Worm (Caenorhabditis elegans): ENCODE measurements around the gene F56A8.5.
A peak's percentile ranks its signal among the peaks of the same experiment; 100 is the strongest.

F56A8.5 gene

DNA sequence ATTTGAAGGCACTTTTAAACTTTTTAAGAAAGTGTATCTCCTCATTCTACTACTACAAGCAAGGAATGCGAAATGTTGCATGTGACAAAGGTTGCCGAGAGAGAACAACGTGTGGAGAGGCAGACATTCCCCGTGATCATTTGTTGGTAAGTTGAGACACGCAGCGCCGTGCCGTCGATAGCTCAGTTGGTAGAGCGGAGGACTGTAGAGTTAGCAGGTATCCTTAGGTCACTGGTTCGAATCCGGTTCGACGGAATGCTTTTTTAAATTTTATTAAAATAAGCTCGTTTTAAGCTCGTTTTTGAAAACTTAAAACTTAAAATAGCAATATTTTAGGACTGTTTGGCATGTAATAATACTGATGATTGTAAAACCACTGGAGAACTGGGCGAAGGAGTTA, 41.3 kb upstream of the F56A8.5 start (continued):
- no peak for TF ChIP-seq hlh-17 (GFP tag; optimal IDR thresholded peaks at IDR 0.05; ENCODE audit: borderline replicate concordance)

DNA sequence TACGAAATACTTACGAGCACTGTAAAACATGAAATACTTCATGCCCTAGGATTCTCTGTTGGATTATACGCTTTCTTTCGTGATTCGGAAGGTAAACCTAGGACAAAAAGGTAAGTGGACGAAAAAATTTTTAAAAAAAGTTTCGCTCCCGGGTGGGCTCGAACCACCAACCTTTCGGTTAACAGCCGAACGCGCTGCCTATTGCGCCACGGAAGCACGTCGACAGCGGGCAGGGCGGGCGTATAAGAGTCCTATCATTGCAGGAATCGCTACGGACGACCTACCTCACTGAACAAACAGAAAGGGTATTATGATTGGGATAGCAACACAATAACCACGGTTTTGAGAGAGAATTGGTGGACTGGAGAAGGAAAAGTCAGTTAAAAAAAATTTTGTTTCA, 40.6 kb upstream of the F56A8.5 start:
- TF ChIP-seq nhr-90 (tag; optimal IDR thresholded peaks at IDR 0.05; ENCODE audit: poor library complexity) (peak; percentile 41), sup-37 (GFP tag; optimal IDR thresholded peaks at IDR 0.05) (no peak), grh-1 (GFP tag; IDR thresholded peaks at IDR 0.05) (no peak), nhr-28 (tag; optimal IDR thresholded peaks at IDR 0.05) (no peak), alr-1 (tag; optimal IDR thresholded peaks at IDR 0.05; ENCODE audit: borderline replicate concordance) (no peak), mdl-1 (tag; optimal IDR thresholded peaks at IDR 0.05) (peak in 1 of 2 experiments; percentile 4), lin-13 (GFP tag; optimal IDR thresholded peaks at IDR 0.05) (peak; percentile 9), dpl-1 (GFP tag; optimal IDR thresholded peaks at IDR 0.05) (peak in 2 of 3 experiments; percentile 23 to 30), egl-27 (tag; optimal IDR thresholded peaks at IDR 0.05) (no peak), snu-23 (GFP tag; optimal IDR thresholded peaks at IDR 0.05) (peak; percentile 60), C34B4.2 (tag; optimal IDR thresholded peaks at IDR 0.05) (no peak), nhr-20 (tag; optimal IDR thresholded peaks at IDR 0.05) (peak; percentile 20), fos-1 (tag; optimal IDR thresholded peaks at IDR 0.05) (no peak), unc-98 (GFP tag; IDR thresholded peaks at IDR 0.05) (no peak), ceh-8 (GFP tag; optimal IDR thresholded peaks at IDR 0.05) (no peak), rnt-1 (tag; optimal IDR thresholded peaks at IDR 0.05) (peak; percentile 53), nhr-19 (GFP tag; conservative IDR thresholded peaks at IDR 0.05) (peak; percentile 22; the same call in 1 of the 2 replicates), lin-14 (GFP tag; optimal IDR thresholded peaks at IDR 0.05) (no peak), nhr-76 (tag; optimal IDR thresholded peaks at IDR 0.05) (no peak), nhr-237 (tag; optimal IDR thresholded peaks at IDR 0.05) (no peak), ztf-4 (tag; optimal IDR thresholded peaks at IDR 0.05) (no peak), jun-1 (tag; optimal IDR thresholded peaks at IDR 0.05) (peak; percentile 11), hlh-4 (tag; optimal IDR thresholded peaks at IDR 0.05) (no peak), lsy-2 (tag; optimal IDR thresholded peaks at IDR 0.05) (peak in 1 of 2 experiments; percentile 35), efl-3 (GFP tag; optimal IDR thresholded peaks at IDR 0.05) (no peak), xbp-1 (tag; optimal IDR thresholded peaks at IDR 0.05) (no peak), lin-35 (GFP tag; optimal IDR thresholded peaks at IDR 0.05) (peak in 1 of 2 experiments; percentile 43), lin-15B (tag; optimal IDR thresholded peaks at IDR 0.05) (no peak), tbx-2 (tag; optimal IDR thresholded peaks at IDR 0.05) (peak; percentile 4), ceh-82 (tag; optimal IDR thresholded peaks at IDR 0.05) (peak in 1 of 3 experiments; percentile 20), C16A3.4 (tag; optimal IDR thresholded peaks at IDR 0.05) (peak; percentile 20), efl-1 (optimal IDR thresholded peaks at IDR 0.05) (peak; percentile 11 to 30), efl-1 (GFP tag; optimal IDR thresholded peaks at IDR 0.05 in 1 of 2) (peak; percentile 9 to 94), nhr-12 (tag; optimal IDR thresholded peaks at IDR 0.05) (no peak), skn-1 (tag; optimal IDR thresholded peaks at IDR 0.05) (no peak), dsc-1 (tag; optimal IDR thresholded peaks at IDR 0.05) (peak; percentile 24), nhr-47 (tag; optimal IDR thresholded peaks at IDR 0.05) (peak; percentile 45)

DNA sequence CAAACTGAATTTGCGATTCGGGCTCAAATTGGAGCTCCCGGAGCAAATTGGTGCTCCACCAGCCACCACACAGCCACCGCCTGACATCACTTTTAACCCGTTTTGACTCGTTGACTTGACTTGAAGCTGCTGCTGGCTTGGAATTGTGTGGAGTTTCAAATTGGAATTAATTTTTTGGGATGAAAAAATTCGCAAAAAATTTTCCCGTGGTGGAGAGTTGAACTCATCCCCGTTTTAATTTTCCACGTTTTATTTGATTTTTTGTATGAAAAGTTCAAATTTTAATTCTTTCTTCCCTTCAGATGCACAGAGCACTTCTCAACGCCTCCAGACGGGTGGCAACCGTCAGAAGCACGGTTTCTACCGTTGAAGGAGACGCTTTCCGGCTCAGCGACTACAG, 20.4 kb upstream of the F56A8.5 start, which contains the start of gene Y43F4A.4:
Gene Y43F4A.4, plus strand, starts transcription at position 301 of the 400 bp plus-strand sequence.
- peak; percentile 21; the same call in 1 of the 2 replicates for TF ChIP-seq mab-9 (GFP tag; IDR thresholded peaks at IDR 0.05)
